Fruit fly (Drosophila melanogaster) whole organism, pupa: Measurements from ENCODE around the gene RhoGAP100F.

Experiments used
- CG10348 ChIP-seq: fragments of 200-800 bp; sonication (Bioruptor generic); IDR thresholded peaks from 2 replicates; pipeline ENCODE4 v1.3.6; 2022; ENCODE audit warnings: missing biosample characterization, missing genetic modification characterization
- CG12605 ChIP-seq: fragments of 200-800 bp; sonication (Bioruptor generic); IDR thresholded peaks from 2 replicates; pipeline ENCODE4 v1.3.6; 2022; ENCODE audit warnings: missing biosample characterization, missing genetic modification characterization
- CG13204 ChIP-seq: fragments of 200-800 bp; sonication (Bioruptor generic); optimal IDR thresholded peaks from 2 replicates; lab custom pipeline; 2018; ENCODE audit warnings: missing biosample characterization, mild to moderate bottlenecking, missing genetic modification characterization, moderate library complexity
- CG14655 ChIP-seq: fragments of 200-800 bp; sonication (Bioruptor generic); optimal IDR thresholded peaks from 3 replicates; lab custom pipeline; 2017; ENCODE audit warnings: mild to moderate bottlenecking, missing biosample characterization, missing genetic modification reagents, missing genetic modification characterization
- CG15710 ChIP-seq: fragments of 200-800 bp; sonication (Bioruptor generic); optimal IDR thresholded peaks from 2 replicates; lab custom pipeline; 2018; ENCODE audit warnings: missing biosample characterization, mild to moderate bottlenecking, missing genetic modification characterization, moderate library complexity
- CG17806 ChIP-seq: fragments of 200-800 bp; sonication (Bioruptor generic); optimal IDR thresholded peaks from 2 replicates; lab custom pipeline; 2018; ENCODE audit warnings: missing biosample characterization, mild to moderate bottlenecking, missing genetic modification characterization, moderate library complexity
- CG32121 ChIP-seq: fragments of 200-800 bp; sonication (Bioruptor generic); IDR thresholded peaks from 2 replicates; pipeline ENCODE4 v1.3.6; 2022; ENCODE audit warnings: missing biosample characterization, missing genetic modification characterization
- CG34367 ChIP-seq: fragments of 200-800 bp; sonication (Bioruptor generic); optimal IDR thresholded peaks from 2 replicates; lab custom pipeline; 2018; ENCODE audit warnings: missing biosample characterization, mild to moderate bottlenecking, missing genetic modification characterization
- CG4496 ChIP-seq: fragments of 200-800 bp; sonication (Bioruptor generic); IDR thresholded peaks from 3 replicates; pipeline ENCODE4 v1.3.6; 2022; ENCODE audit warnings: missing biosample characterization, missing genetic modification characterization
- CG8159 ChIP-seq: fragments of 200-800 bp; sonication (Bioruptor generic); optimal IDR thresholded peaks from 3 replicates; lab custom pipeline; 2018; ENCODE audit warnings: missing biosample characterization, mild to moderate bottlenecking, missing genetic modification characterization, moderate library complexity
- CG8301 ChIP-seq: fragments of 200-800 bp; sonication (Bioruptor generic); optimal IDR thresholded peaks from 2 replicates; lab custom pipeline; 2018; ENCODE audit warnings: missing biosample characterization, mild to moderate bottlenecking, missing genetic modification characterization
- CG9948 ChIP-seq: fragments of 200-800 bp; sonication (Bioruptor generic); optimal IDR thresholded peaks from 2 replicates; lab custom pipeline; 2018; ENCODE audit warnings: missing biosample characterization, mild to moderate bottlenecking, missing genetic modification characterization, moderate library complexity
- D1 ChIP-seq: fragments of 200-800 bp; sonication (Bioruptor generic); optimal IDR thresholded peaks from 2 replicates; lab custom pipeline; 2018; ENCODE audit warnings: missing biosample characterization, mild to moderate bottlenecking, missing genetic modification characterization, moderate library complexity
- EcR ChIP-seq: fragments of 200-800 bp; sonication (Bioruptor generic); optimal IDR thresholded peaks from 3 replicates; lab custom pipeline; 2019; ENCODE audit warnings: missing biosample characterization, missing genetic modification characterization, mild to moderate bottlenecking, moderate library complexity, missing genetic modification reagents
- Ets98B ChIP-seq: fragments of 200-800 bp; sonication (Bioruptor generic); IDR thresholded peaks from 2 replicates; pipeline ENCODE4 v1.3.6; 2022; ENCODE audit warnings: missing biosample characterization, missing genetic modification characterization
- Pif1A ChIP-seq: fragments of 200-800 bp; sonication (Bioruptor generic); optimal IDR thresholded peaks from 3 replicates; lab custom pipeline; 2016; ENCODE audit warnings: missing biosample characterization, missing genetic modification characterization
- Pif1B ChIP-seq: fragments of 200-800 bp; sonication (Bioruptor generic); optimal IDR thresholded peaks from 3 replicates; lab custom pipeline; 2016; ENCODE audit warnings: missing biosample characterization, missing genetic modification characterization
- Snoo ChIP-seq: fragments of 200-800 bp; sonication (Bioruptor generic); optimal IDR thresholded peaks from 3 replicates; lab custom pipeline; 2017; ENCODE audit warnings: missing biosample characterization, mild to moderate bottlenecking, missing genetic modification characterization, inconsistent platforms
- fd96Ca ChIP-seq: fragments of 200-800 bp; sonication (Bioruptor generic); IDR thresholded peaks from 3 replicates; pipeline ENCODE4 v1.3.6; 2022; ENCODE audit warnings: missing biosample characterization, missing genetic modification characterization
- gl ChIP-seq: fragments of 200-800 bp; sonication (Bioruptor generic); optimal IDR thresholded peaks from 2 replicates; lab custom pipeline; 2018; ENCODE audit warnings: missing biosample characterization, mild to moderate bottlenecking, missing genetic modification characterization
- rn ChIP-seq: fragments of 200-800 bp; sonication (Bioruptor generic); IDR thresholded peaks from 2 replicates; pipeline ENCODE4 v1.3.6; 2022; ENCODE audit warnings: missing biosample characterization, missing genetic modification characterization

Gene RhoGAP100F

DNA sequence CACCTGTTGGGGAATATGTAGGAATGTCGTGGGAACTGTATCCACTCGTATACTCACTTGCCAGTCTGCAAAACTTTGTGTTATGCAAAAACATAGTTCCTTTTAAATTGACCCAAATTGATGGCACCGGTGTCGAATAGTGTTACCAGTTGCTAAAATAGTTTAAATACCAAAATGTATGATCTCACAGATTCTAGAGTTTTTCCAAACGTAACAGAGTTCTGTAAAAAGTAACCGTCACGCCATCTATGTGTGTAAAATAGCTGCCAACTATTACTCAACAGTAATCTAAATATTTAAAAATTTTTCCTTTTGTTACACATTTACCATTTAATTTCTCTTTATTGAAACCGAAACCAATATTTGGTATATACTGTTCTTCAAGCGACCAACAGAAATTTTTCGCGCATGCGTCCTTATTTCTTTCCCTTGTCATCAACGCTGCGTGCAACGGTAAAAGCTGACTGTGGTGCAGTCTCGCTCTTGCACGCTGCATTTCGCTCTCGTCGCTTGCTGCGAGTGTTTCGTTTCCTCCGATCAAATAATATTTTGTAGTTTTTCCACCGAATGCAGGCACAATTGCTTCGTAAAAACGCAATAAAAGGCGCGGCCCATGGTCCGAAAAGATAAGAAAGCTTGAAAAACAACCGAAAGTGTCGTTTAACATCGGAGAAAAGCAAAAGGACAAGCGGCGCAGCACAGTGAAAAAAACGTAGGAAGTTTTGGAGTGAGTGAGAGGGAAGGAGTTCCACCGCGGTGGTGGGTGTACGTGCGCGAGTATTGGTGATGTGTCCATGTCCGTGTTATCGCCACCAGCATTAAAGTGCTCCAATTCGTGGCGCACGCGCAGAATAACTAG, at the start of gene RhoGAP100F, which contains the start of gene FeCH:
RhoGAP100F (plus strand) TSS at position 493 of the 859 bp plus-strand sequence.
FeCH (minus strand) TSS at position 180 of the 859 bp plus-strand sequence.
- TF ChIP-seq CG34367 (tag; lab: Kevin White, UChicago) (no peak), CG4496 (GFP tag; lab: Robert Waterston, UW) (no peak), D1 (tag; lab: Kevin White, UChicago) (no peak), CG17806 (tag; lab: Kevin White, UChicago) (no peak), CG12605 (GFP tag; lab: Robert Waterston, UW) (no peak), CG13204 (GFP tag; lab: Kevin White, UChicago) (no peak)
- TF ChIP-seq, all 21 proteins: peak for 0

DNA sequence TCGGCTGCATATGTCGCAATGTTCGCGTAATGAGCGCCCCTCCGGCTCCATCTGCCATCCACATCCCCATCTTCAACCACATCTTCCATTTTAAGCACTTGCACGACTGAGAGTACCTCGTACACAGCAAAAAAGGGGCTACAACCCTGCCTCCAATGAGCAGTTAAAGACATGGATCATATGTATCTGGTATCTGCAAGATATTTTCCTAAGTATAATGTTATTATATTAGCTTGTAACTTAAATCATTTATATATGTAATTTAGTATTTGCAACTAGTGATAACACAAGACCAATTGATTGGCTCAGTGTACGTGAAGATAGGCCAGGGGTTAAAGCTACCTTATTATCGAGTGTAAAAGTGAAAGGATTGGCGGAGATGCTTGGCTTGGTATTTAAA, 49.7 kb upstream of the RhoGAP100F start:
- TF ChIP-seq Ets98B (GFP tag; lab: Robert Waterston, UW) (peak; percentile 58), rn (GFP tag; lab: Robert Waterston, UW) (no peak), fd96Ca (peak; percentile 78), CG15710 (peak; percentile 70), Snoo (tag; lab: Kevin White, UChicago) (no peak), CG10348 (no peak), CG4496 (GFP tag; lab: Robert Waterston, UW) (peak; percentile 51; the same call in 2 of the 3 replicates), EcR (GFP tag; lab: Kevin White, UChicago) (peak; percentile 2), D1 (tag; lab: Kevin White, UChicago) (no peak), CG9948 (tag; lab: Kevin White, UChicago) (peak; percentile 65), CG17806 (tag; lab: Kevin White, UChicago) (peak; percentile 75), CG12605 (GFP tag; lab: Robert Waterston, UW) (no peak), gl (no peak), CG34367 (tag; lab: Kevin White, UChicago) (peak; percentile 55), CG13204 (GFP tag; lab: Kevin White, UChicago) (peak; percentile 22), CG8301 (peak; percentile 70), Pif1A (peak; percentile 71), CG8159 (tag; lab: Kevin White, UChicago) (peak; percentile 84), CG32121 (GFP tag; lab: Robert Waterston, UW) (peak; percentile 49; the same call in 1 of the 2 replicates), CG14655 (GFP tag; lab: Kevin White, UChicago) (peak; percentile 76), Pif1B (GFP tag; lab: Kevin White, UChicago) (peak; percentile 76)

- TF ChIP-seq CG8301: no peak
- TF ChIP-seq Ets98B (GFP tag; lab: Robert Waterston, UW): peak; percentile 24; the same call in 1 of the 2 replicates
- peak; percentile 16; the same call in 1 of the 3 replicates for TF ChIP-seq CG4496 (GFP tag; lab: Robert Waterston, UW)
- no peak for TF ChIP-seq Pif1B (GFP tag; lab: Kevin White, UChicago)
- TF ChIP-seq CG10348: no peak
Observed at dm6 chr3R:31764672-31765071, 47.7 kb upstream of the RhoGAP100F start, which contains the start of gene CG2150. CG2150 (minus strand) TSS chr3R:31764772.

DNA sequence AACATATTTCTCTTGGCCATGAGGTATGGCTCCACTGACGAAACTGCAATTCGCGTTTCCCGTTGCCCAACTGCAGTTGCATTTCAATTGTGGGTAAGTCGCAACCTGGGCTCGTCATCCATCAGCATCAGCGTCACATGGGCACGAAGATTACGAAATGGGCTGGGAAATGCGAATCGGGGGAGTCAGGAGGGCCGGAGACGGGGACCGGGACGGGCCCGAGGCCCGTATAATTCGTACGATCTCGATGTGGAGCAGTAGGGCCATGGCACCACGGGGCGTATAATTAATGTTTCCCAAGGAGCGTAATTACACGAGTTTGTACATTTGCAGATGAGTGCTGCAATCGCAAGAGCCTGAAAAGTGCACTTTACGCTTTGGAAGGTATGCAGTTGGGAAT, 47.3 kb upstream of the RhoGAP100F start:
- no peak for TF ChIP-seq gl

dm6 chr3R:31767528-31767927, 44.9 kb upstream of the RhoGAP100F start:
- TF ChIP-seq Pif1A: peak; percentile 56
- no peak for TF ChIP-seq CG32121 (GFP tag; lab: Robert Waterston, UW)
- TF ChIP-seq CG8301: peak; percentile 71
- peak; percentile 14 for TF ChIP-seq CG34367 (tag; lab: Kevin White, UChicago)
- TF ChIP-seq CG9948 (tag; lab: Kevin White, UChicago): peak; percentile 47
- TF ChIP-seq fd96Ca: 0 out of 3 replicates have a peak, but pooled peaks have one; percentile 25
- peak; percentile 32 for TF ChIP-seq CG17806 (tag; lab: Kevin White, UChicago)
- TF ChIP-seq CG8159 (tag; lab: Kevin White, UChicago): peak; percentile 54
- TF ChIP-seq CG14655 (GFP tag; lab: Kevin White, UChicago): peak; percentile 84
- TF ChIP-seq EcR (GFP tag; lab: Kevin White, UChicago): no peak
- TF ChIP-seq Pif1B (GFP tag; lab: Kevin White, UChicago): peak; percentile 47
- no peak for TF ChIP-seq gl
- TF ChIP-seq, all 21 proteins: peak for 9

- TF ChIP-seq Ets98B (GFP tag; lab: Robert Waterston, UW) (peak; percentile 89), EcR (GFP tag; lab: Kevin White, UChicago) (no peak), fd96Ca (peak; percentile 93), CG8301 (peak; percentile 92), Pif1A (peak; percentile 75), CG17806 (tag; lab: Kevin White, UChicago) (peak; percentile 61), CG34367 (tag; lab: Kevin White, UChicago) (no peak), CG12605 (GFP tag; lab: Robert Waterston, UW) (peak; percentile 68), CG14655 (GFP tag; lab: Kevin White, UChicago) (peak; percentile 91), CG4496 (GFP tag; lab: Robert Waterston, UW) (peak; percentile 89), Pif1B (GFP tag; lab: Kevin White, UChicago) (peak; percentile 53), CG9948 (tag; lab: Kevin White, UChicago) (peak; percentile 71), CG8159 (tag; lab: Kevin White, UChicago) (peak; percentile 45), gl (no peak), CG32121 (GFP tag; lab: Robert Waterston, UW) (peak; percentile 85), D1 (tag; lab: Kevin White, UChicago) (no peak), CG10348 (no peak), rn (GFP tag; lab: Robert Waterston, UW) (peak; percentile 63)
Observed at dm6 chr3R:31768198-31768597, 44.2 kb upstream of the RhoGAP100F start.
